Worm (Caenorhabditis elegans): ENCODE measurements around the gene str-115.

Gene str-115

ce11 chrV:11239187-11239725 is 29.6 kb upstream of the str-115 start, which contains the start of the genes dvc-1 and ima-1 (continued):
- TF ChIP-seq D1046.2 (GFP tag; IDR thresholded peaks at IDR 0.05) (no peak), lin-15B (tag; optimal IDR thresholded peaks at IDR 0.05) (no peak), saeg-2 (GFP tag; IDR thresholded peaks at IDR 0.05) (no peak), hlh-11 (tag; optimal IDR thresholded peaks at IDR 0.05) (peak; percentile 58), nhr-42 (GFP tag; IDR thresholded peaks at IDR 0.05) (no peak), lim-7 (GFP tag; IDR thresholded peaks at IDR 0.05) (no peak), Y75B8A.6 (GFP tag; IDR thresholded peaks at IDR 0.05) (no peak), ceh-32 (tag; optimal IDR thresholded peaks at IDR 0.05; ENCODE audit: poor library complexity) (no peak), hmg-1.1 (GFP tag; IDR thresholded peaks at IDR 0.05) (peak; percentile 49; the same call in 1 of the 2 replicates), cey-2 (tag; optimal IDR thresholded peaks at IDR 0.05; ENCODE audit: borderline replicate concordance, insufficient read depth) (no peak), F37D6.2 (tag; optimal IDR thresholded peaks at IDR 0.05) (no peak), Y105C5A.15 (GFP tag; IDR thresholded peaks at IDR 0.05) (no peak), mdt-29 (GFP tag; IDR thresholded peaks at IDR 0.05) (peak; percentile 31; the same call in 1 of the 2 replicates), madf-5 (GFP tag; IDR thresholded peaks at IDR 0.05) (no peak), nhr-48 (tag; optimal IDR thresholded peaks at IDR 0.05) (no peak), zfp-3 (GFP tag; conservative IDR thresholded peaks at IDR 0.05) (no peak), ceh-28 (tag; optimal IDR thresholded peaks at IDR 0.05) (no peak), php-3 (GFP tag; IDR thresholded peaks at IDR 0.05) (0 out of 2 replicates have a peak, but pooled peaks have one; percentile 30), nhr-10 (tag; optimal IDR thresholded peaks at IDR 0.05) (no peak), ztf-7 (tag; optimal IDR thresholded peaks at IDR 0.05) (no peak), egl-43 (GFP tag; IDR thresholded peaks at IDR 0.05) (peak; percentile 65), lsy-2 (tag; optimal IDR thresholded peaks at IDR 0.05) (no peak), snpc-4 (tag; optimal IDR thresholded peaks at IDR 0.05) (no peak), nhr-111 (GFP tag; optimal IDR thresholded peaks at IDR 0.05) (no peak), daf-12 (tag; optimal IDR thresholded peaks at IDR 0.05) (no peak), jun-1 (tag; optimal IDR thresholded peaks at IDR 0.05) (no peak), Y5F2A.4 (GFP tag; optimal IDR thresholded peaks at IDR 0.05) (no peak), tra-1 (GFP tag; IDR thresholded peaks at IDR 0.05) (no peak), T20F7.1 (GFP tag; optimal IDR thresholded peaks at IDR 0.05) (no peak), aly-2 (tag; optimal IDR thresholded peaks at IDR 0.05) (no peak), F44E2.7 (GFP tag; IDR thresholded peaks at IDR 0.05) (no peak), duxl-1 (tag; optimal IDR thresholded peaks at IDR 0.05; ENCODE audit: poor library complexity) (no peak), nhr-11 (tag; optimal IDR thresholded peaks at IDR 0.05) (no peak), mdl-1 (tag; optimal IDR thresholded peaks at IDR 0.05) (no peak), spr-3 (GFP tag; optimal IDR thresholded peaks at IDR 0.05) (no peak), nhr-28 (tag; optimal IDR thresholded peaks at IDR 0.05) (peak; percentile 26), F26F4.8 (GFP tag; conservative IDR thresholded peaks at IDR 0.05) (no peak), aha-1 (tag) (no peak), rbr-2 (tag; optimal IDR thresholded peaks at IDR 0.05) (peak; percentile 17), dmd-8 (GFP tag; IDR thresholded peaks at IDR 0.05) (no peak), pha-4 (GFP tag; IDR thresholded peaks at IDR 0.05) (peak; percentile 43; the same call in 1 of the 2 replicates), pha-4 (tag; optimal IDR thresholded peaks at IDR 0.05) (no peak), dve-1 (tag; optimal IDR thresholded peaks at IDR 0.05; ENCODE audit: insufficient read depth) (peak; percentile 43), skn-1 (tag; optimal IDR thresholded peaks at IDR 0.05) (no peak), ama-1 (optimal IDR thresholded peaks at IDR 0.05) (no peak), zag-1 (tag; optimal IDR thresholded peaks at IDR 0.05) (no peak), nhr-102 (tag; optimal IDR thresholded peaks at IDR 0.05) (no peak), attf-4 (tag; optimal IDR thresholded peaks at IDR 0.05) (no peak), R02D3.7 (tag; optimal IDR thresholded peaks at IDR 0.05) (peak; percentile 96), fos-1 (tag; optimal IDR thresholded peaks at IDR 0.05) (no peak), nhr-237 (tag; optimal IDR thresholded peaks at IDR 0.05) (no peak), spr-1 (tag; optimal IDR thresholded peaks at IDR 0.05) (no peak), mxl-2 (GFP tag; conservative IDR thresholded peaks at IDR 0.05) (no peak)

All from whole organism, L4 larva.